Worm (Caenorhabditis elegans) whole organism, early embryonic: ENCODE measurements around the gene F01D5.2.

Experiments
- B0310.2 ChIP-seq: sonication (generic microtip); optimal IDR thresholded peaks from 2 replicates; lab custom pipeline; 2016; ENCODE audit warnings: mild to moderate bottlenecking, missing genetic modification characterization, missing compliant biosample characterization
- ceh-36 ChIP-seq: sonication (generic microtip); optimal IDR thresholded peaks from 2 replicates; lab custom pipeline; 2016; ENCODE audit warnings: missing genetic modification characterization, inconsistent platforms, missing compliant biosample characterization
- tbx-37 ChIP-seq: fragments of 200-800 bp; sonication (Bioruptor generic); conservative IDR thresholded peaks from 2 replicates; pipeline ENCODE4 v1.3.6; 2022; ENCODE audit warnings: missing genetic modification reagents, missing genetic modification characterization, missing compliant biosample characterization

DNA sequence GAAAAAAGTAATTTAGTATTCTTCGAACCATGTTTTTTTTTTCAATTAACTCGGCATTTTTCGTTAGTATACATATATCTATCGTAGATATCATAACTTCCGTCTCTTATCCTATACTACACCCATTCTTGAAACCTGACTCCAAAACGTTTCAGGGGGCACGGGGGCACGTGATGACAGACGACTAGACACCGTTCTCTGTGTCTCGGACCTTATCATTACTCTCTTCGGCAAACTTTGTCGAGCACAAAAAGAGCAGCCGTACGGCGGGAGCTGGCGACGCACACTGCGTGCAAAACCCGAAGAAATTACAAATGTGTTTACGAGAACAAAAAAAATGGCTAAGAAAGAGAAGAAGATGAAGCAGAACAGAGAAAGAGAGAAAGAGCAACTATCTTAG, 45.3 kb upstream of the F01D5.2 start:
- TF ChIP-seq tbx-37 (GFP tag; lab: Robert Waterston, UW) (no peak), ceh-36 (tag; lab: Kevin White, UChicago) (no peak), B0310.2 (tag; lab: Kevin White, UChicago) (no peak)
